Fruit fly (Drosophila melanogaster): Measurements from ENCODE around the gene IP3K2.

DNA sequence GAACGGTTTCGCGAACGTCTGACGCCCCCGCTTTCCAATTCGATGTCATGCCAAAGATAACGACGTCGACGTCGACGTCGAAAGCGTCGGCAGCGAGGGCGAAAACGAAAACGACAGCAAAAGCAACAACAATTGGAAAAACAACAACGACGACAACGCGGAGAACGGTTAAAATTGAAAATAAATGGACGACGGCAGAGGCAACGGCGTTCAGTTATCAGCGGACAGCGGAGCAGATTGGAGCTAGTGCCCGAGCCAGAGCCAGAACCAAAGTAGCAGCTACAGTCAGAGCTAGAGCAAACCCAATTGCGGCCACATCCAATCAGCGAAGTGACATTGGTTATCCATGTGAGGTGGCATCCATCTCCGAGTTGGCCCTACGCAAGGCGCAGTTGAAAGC, 1.9 kb downstream of the IP3K2 start:
- TF ChIP-seq h (optimal IDR thresholded peaks at IDR 0.05) (no peak), Myc (optimal IDR thresholded peaks at IDR 0.05) (no peak), ttk (optimal IDR thresholded peaks at IDR 0.05) (no peak), Sin3A (optimal IDR thresholded peaks at IDR 0.05) (no peak), insv (optimal IDR thresholded peaks at IDR 0.05) (no peak)

Measured in Kc167 (cell line).